Worm (Caenorhabditis elegans) whole organism, L2 larva: Measurements from ENCODE around the gene aptf-4.

Experiments
- F13H6.1 ChIP-seq: sonication (generic microtip); optimal IDR thresholded peaks from 2 replicates; lab custom pipeline; 2016; ENCODE audit warnings: missing genetic modification characterization, missing compliant biosample characterization
- ceh-82 ChIP-seq: fragments of 150-350 bp; optimal IDR thresholded peaks from 2 replicates; lab custom pipeline; 2014; ENCODE audit warnings: missing biosample characterization, missing genetic modification characterization
- crh-2 ChIP-seq: sonication (generic microtip); optimal IDR thresholded peaks from 2 replicates; lab custom pipeline; 2017; ENCODE audit warnings: missing biosample characterization, missing genetic modification characterization
- gmeb-1 ChIP-seq: fragments of 150-350 bp; optimal IDR thresholded peaks from 2 replicates; lab custom pipeline; 2014; ENCODE audit warnings: missing biosample characterization, missing genetic modification characterization
- lin-13 ChIP-seq: fragments of 150-350 bp; optimal IDR thresholded peaks from 2 replicates; lab custom pipeline; 2014; ENCODE audit warnings: missing biosample characterization, missing genetic modification reagents, missing genetic modification characterization
- mbf-1 ChIP-seq: sonication (generic microtip); optimal IDR thresholded peaks from 2 replicates; lab custom pipeline; 2017; ENCODE audit warnings: missing biosample characterization, missing genetic modification characterization
- nhr-11 ChIP-seq: fragments of 150-350 bp; optimal IDR thresholded peaks from 2 replicates; lab custom pipeline; 2014; ENCODE audit warnings: missing biosample characterization, missing genetic modification characterization
- nhr-129 ChIP-seq: fragments of 150-350 bp; optimal IDR thresholded peaks from 2 replicates; lab custom pipeline; 2014; ENCODE audit warnings: missing biosample characterization, missing genetic modification characterization
- nhr-237 ChIP-seq: fragments of 150-350 bp; optimal IDR thresholded peaks from 2 replicates; lab custom pipeline; 2014; ENCODE audit warnings: missing biosample characterization, missing genetic modification characterization
- nhr-77 ChIP-seq: fragments of 150-350 bp; optimal IDR thresholded peaks from 2 replicates; lab custom pipeline; 2014; ENCODE audit warnings: missing biosample characterization, missing genetic modification characterization
- sem-4 ChIP-seq: fragments of 150-350 bp; optimal IDR thresholded peaks from 2 replicates; lab custom pipeline; 2014; ENCODE audit warnings: missing biosample characterization, missing genetic modification reagents, missing genetic modification characterization
- ztf-11 ChIP-seq: sonication (generic microtip); optimal IDR thresholded peaks from 2 replicates; lab custom pipeline; 2017; ENCODE audit warnings: missing biosample characterization, missing genetic modification characterization
- ztf-4 ChIP-seq: fragments of 150-350 bp; optimal IDR thresholded peaks from 2 replicates; lab custom pipeline; 2014; ENCODE audit warnings: missing biosample characterization, missing genetic modification characterization

DNA sequence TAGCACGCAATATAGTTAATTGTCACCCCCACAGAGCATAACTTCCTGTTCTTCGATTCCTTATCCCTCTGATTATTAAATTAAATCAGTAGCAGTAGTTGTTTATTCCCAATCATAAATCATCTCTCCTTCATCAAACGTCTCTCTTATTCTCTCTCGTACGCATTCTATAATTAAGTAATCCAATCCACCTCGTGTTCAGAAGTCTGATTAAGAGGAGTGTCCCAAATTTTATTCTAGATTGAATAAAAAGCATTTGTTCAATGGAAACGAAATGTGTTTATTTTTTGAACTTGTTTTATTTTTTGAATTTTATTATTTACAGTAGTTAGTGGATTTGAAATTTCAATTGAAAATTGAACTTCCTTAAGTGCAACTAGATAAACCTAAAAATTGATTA, 20.5 kb downstream of the aptf-4 start:
- TF ChIP-seq F13H6.1 (tag; lab: Kevin White, UChicago) = no peak
- no peak for TF ChIP-seq ceh-82
- no peak for TF ChIP-seq ztf-11 (tag; lab: Kevin White, UChicago)
- no peak for TF ChIP-seq crh-2 (tag; lab: Kevin White, UChicago)
- TF ChIP-seq ztf-4 (tag; lab: Kevin White, UChicago) = no peak
- TF ChIP-seq nhr-11 (tag; lab: Kevin White, UChicago) = no peak
- TF ChIP-seq lin-13 (GFP tag; lab: Kevin White, UChicago) = no peak
- no peak for TF ChIP-seq sem-4 (tag; lab: Kevin White, UChicago)
- TF ChIP-seq nhr-237 (tag; lab: Kevin White, UChicago) = no peak
- no peak for TF ChIP-seq gmeb-1
- TF ChIP-seq nhr-77 (tag; lab: Kevin White, UChicago) = no peak
- TF ChIP-seq nhr-129 (tag; lab: Kevin White, UChicago) = no peak
- no peak for TF ChIP-seq mbf-1 (tag; lab: Kevin White, UChicago)
